Fruit fly (Drosophila melanogaster) whole organism, adult: ENCODE results near the gene TwdlS.

Experiments used
- CG11617 ChIP-seq: fragments of 200-800 bp; sonication (Bioruptor generic); optimal IDR thresholded peaks from 2 replicates; lab custom pipeline; 2017; ENCODE audit warnings: mild to moderate bottlenecking, missing biosample characterization, missing genetic modification reagents, missing genetic modification characterization
- CG12768 ChIP-seq: fragments of 200-800 bp; sonication (Bioruptor generic); optimal IDR thresholded peaks from 2 replicates; lab custom pipeline; 2017; ENCODE audit warnings: missing biosample characterization, missing genetic modification characterization, mild to moderate bottlenecking, moderate library complexity, missing genetic modification reagents
- CG14711 ChIP-seq: fragments of 200-800 bp; sonication (Bioruptor generic); optimal IDR thresholded peaks from 2 replicates; lab custom pipeline; 2018; ENCODE audit warnings: missing biosample characterization, mild to moderate bottlenecking, missing genetic modification characterization, moderate library complexity
- CG5204 ChIP-seq: fragments of 200-800 bp; sonication (Bioruptor generic); optimal IDR thresholded peaks from 2 replicates; lab custom pipeline; 2016; ENCODE audit warnings: missing biosample characterization, missing genetic modification characterization
- CG7045 ChIP-seq: fragments of 200-800 bp; sonication (Bioruptor generic); optimal IDR thresholded peaks from 2 replicates; lab custom pipeline; 2017; ENCODE audit warnings: missing biosample characterization, mild to moderate bottlenecking, missing genetic modification characterization
- CG7101 ChIP-seq: fragments of 200-800 bp; sonication (Bioruptor generic); optimal IDR thresholded peaks from 2 replicates; lab custom pipeline; 2018; ENCODE audit warnings: missing biosample characterization, mild to moderate bottlenecking, missing genetic modification characterization, moderate library complexity
- Crg-1 ChIP-seq: fragments of 200-800 bp; sonication (Bioruptor generic); optimal IDR thresholded peaks from 2 replicates; lab custom pipeline; 2016; ENCODE audit warnings: missing biosample characterization, missing genetic modification characterization
- Hr96 ChIP-seq: fragments of 200-800 bp; sonication (Bioruptor generic); optimal IDR thresholded peaks from 2 replicates; lab custom pipeline; 2016; ENCODE audit warnings: missing biosample characterization, missing genetic modification characterization
- cnc ChIP-seq, 2 experiments: fragments of >200 bp; optimal IDR thresholded peaks; 2 replicates each; lab custom pipeline; 2017
- kay ChIP-seq: fragments of 200-800 bp; sonication (Bioruptor generic); peaks from one replicate; lab custom pipeline; 2016; ENCODE audit warnings: missing biosample characterization, missing genetic modification characterization, borderline replicate concordance
- ovo ChIP-seq: fragments of 200-800 bp; sonication (Bioruptor generic); optimal IDR thresholded peaks from 2 replicates; lab custom pipeline; 2016; ENCODE audit warnings: missing biosample characterization, missing genetic modification characterization
- pad ChIP-seq: fragments of 200-800 bp; sonication (Bioruptor generic); optimal IDR thresholded peaks from 3 replicates; lab custom pipeline; 2017; ENCODE audit warnings: missing biosample characterization, missing genetic modification characterization, mild to moderate bottlenecking, moderate library complexity, missing genetic modification reagents
- tj ChIP-seq: fragments of 200-800 bp; sonication (Bioruptor generic); optimal IDR thresholded peaks from 3 replicates; lab custom pipeline; 2017; ENCODE audit warnings: missing biosample characterization, mild to moderate bottlenecking, missing genetic modification characterization, moderate library complexity

DNA sequence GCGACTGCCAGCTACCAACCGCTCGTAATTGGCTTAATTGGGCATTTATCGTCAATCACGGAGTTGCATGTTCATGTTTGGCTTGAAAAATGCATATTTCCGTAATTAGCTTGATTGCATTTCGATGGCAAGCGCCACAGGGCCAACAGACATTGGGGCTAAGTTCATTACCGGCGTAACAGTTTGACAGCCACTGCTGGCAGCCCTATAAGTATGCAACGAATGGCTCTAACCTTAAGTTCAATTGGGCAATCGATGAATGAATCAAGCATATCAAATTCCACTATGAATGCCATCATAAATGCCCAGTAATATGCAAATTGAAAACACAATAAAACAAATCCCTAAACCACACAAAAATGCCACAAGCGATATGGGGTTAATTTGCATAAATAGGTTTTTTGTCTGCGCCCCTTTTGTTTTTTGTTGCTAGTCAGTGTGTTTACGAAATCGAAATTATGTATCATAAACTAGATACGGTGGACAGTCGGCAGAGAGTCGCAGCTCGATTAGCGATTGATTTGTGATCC, 19.0 kb downstream of the TwdlS start:
- no peak for TF ChIP-seq pad (GFP tag; lab: Kevin White, UChicago)
- no peak for TF ChIP-seq CG7045 (GFP tag; lab: Kevin White, UChicago)
- no peak for TF ChIP-seq CG7101
- TF ChIP-seq CG12768 (GFP tag; lab: Kevin White, UChicago), result no peak
- TF ChIP-seq tj (GFP tag; lab: Kevin White, UChicago), result no peak
- TF ChIP-seq Hr96, result no peak
- no peak for TF ChIP-seq kay (GFP tag; lab: Kevin White, UChicago)
- no peak for TF ChIP-seq Crg-1 (GFP tag; lab: Kevin White, UChicago)
- TF ChIP-seq CG5204 (GFP tag; lab: Kevin White, UChicago), result no peak
- no peak for TF ChIP-seq ovo (GFP tag; lab: Kevin White, UChicago)
- TF ChIP-seq cnc (optimal IDR thresholded peaks at IDR 0.05; lab: Kevin White, UChicago), result no peak
- no peak for TF ChIP-seq CG11617
- no peak for TF ChIP-seq CG14711
